Worm (Caenorhabditis elegans): ENCODE measurements around the gene asp-16.

asp-16 gene

DNA sequence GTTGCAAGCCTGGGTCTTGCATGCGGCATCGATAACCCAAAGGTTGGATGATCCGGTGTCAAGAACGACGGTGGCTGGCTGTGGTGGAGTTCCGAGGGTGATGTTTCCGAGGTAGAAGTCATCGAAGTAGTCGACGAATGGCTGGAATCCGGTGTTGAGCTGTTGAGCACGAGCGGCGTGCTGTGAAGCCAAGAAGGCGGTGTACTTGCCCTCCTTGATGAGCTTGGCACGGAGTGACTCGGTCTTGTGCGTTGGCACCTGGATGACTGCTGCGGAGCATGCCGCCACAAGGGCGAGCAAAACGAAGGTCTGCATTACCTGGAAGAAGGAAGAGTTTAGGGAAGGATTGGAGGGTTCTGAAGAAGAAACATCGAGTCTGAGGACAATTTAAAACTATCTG lies 8.0 kb upstream of the asp-16 start, which contains the start of gene asp-1:
asp-1 (minus strand) TSS at position 315 of the 400 bp plus-strand sequence.
- TF ChIP-seq pqm-1 (tag; optimal IDR thresholded peaks at IDR 0.05) (no peak), ceh-24 (tag; optimal IDR thresholded peaks at IDR 0.05) (no peak), hlh-15 (tag; optimal IDR thresholded peaks at IDR 0.05) (no peak), madf-2 (tag; optimal IDR thresholded peaks at IDR 0.05) (no peak), sdc-2 (tag; optimal IDR thresholded peaks at IDR 0.05) (no peak), Y22D7AL.16 (tag; optimal IDR thresholded peaks at IDR 0.05) (no peak), ets-4 (tag; optimal IDR thresholded peaks at IDR 0.05) (no peak), ceh-19 (GFP tag; optimal IDR thresholded peaks at IDR 0.05) (no peak), unc-86 (tag; optimal IDR thresholded peaks at IDR 0.05) (no peak), hlh-8 (tag; optimal IDR thresholded peaks at IDR 0.05) (no peak), pha-2 (tag; optimal IDR thresholded peaks at IDR 0.05) (no peak), pag-3 (tag; optimal IDR thresholded peaks at IDR 0.05; ENCODE audit: borderline replicate concordance) (no peak), tbx-7 (tag; optimal IDR thresholded peaks at IDR 0.05) (no peak), K09A11.1 (tag; optimal IDR thresholded peaks at IDR 0.05; ENCODE audit: insufficient read depth) (no peak), gmeb-2 (tag; optimal IDR thresholded peaks at IDR 0.05) (no peak), elt-4 (tag; optimal IDR thresholded peaks at IDR 0.05) (no peak), elt-2 (tag; optimal IDR thresholded peaks at IDR 0.05) (no peak), fax-1 (tag; optimal IDR thresholded peaks at IDR 0.05) (no peak), ceh-48 (tag; optimal IDR thresholded peaks at IDR 0.05) (no peak), che-1 (tag; optimal IDR thresholded peaks at IDR 0.05) (no peak)

- TF ChIP-seq pax-1 (tag; optimal IDR thresholded peaks at IDR 0.05) (no peak), unc-3 (GFP tag; conservative IDR thresholded peaks at IDR 0.05) (no peak), unc-3 (tag; optimal IDR thresholded peaks at IDR 0.05) (no peak), zip-5 (tag; optimal IDR thresholded peaks at IDR 0.05) (no peak), madf-2 (tag; optimal IDR thresholded peaks at IDR 0.05) (no peak), gmeb-2 (tag; optimal IDR thresholded peaks at IDR 0.05) (no peak), tbx-2 (tag; optimal IDR thresholded peaks at IDR 0.05) (no peak), ceh-34 (tag; optimal IDR thresholded peaks at IDR 0.05) (no peak)
Measured at ce11 chrV:19049140-19050092, 7.0 kb upstream of the asp-16 start.

DNA sequence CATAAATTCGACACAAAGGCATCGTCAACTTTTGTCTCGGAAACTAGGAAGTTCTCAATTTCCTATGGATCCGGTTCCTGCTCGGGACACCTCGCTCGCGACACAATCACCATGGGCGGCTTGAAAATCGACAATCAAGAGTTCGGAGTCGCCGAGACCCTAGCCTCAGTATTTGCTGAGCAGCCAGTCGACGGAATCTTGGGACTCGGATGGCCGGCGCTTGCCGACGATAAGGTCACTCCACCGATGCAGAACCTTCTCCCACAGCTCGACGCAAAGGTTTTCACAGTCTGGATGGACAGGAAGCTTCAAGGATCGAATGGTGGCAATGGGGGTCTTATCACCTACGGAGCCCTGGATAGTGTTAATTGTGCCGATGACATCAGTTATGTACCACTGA lies 5.0 kb upstream of the asp-16 start:
- no peak for TF ChIP-seq nhr-232 (tag; optimal IDR thresholded peaks at IDR 0.05)
- no peak for TF ChIP-seq zip-5 (tag; optimal IDR thresholded peaks at IDR 0.05)
- no peak for TF ChIP-seq pqm-1 (tag; optimal IDR thresholded peaks at IDR 0.05)
- TF ChIP-seq fkh-6 (tag; optimal IDR thresholded peaks at IDR 0.05): no peak
- no peak for TF ChIP-seq pax-1 (tag; optimal IDR thresholded peaks at IDR 0.05)
- no peak for TF ChIP-seq ceh-14 (tag; optimal IDR thresholded peaks at IDR 0.05)

ce11 chrV:19044753-19045152 lies 2.3 kb upstream of the asp-16 start, which contains the start of gene asp-15:
Gene asp-15, minus strand, starts transcription at chrV:19044853.
- no peak for TF ChIP-seq zip-5 (tag; optimal IDR thresholded peaks at IDR 0.05)
- no peak for TF ChIP-seq ceh-30 (tag; optimal IDR thresholded peaks at IDR 0.05)
- no peak for TF ChIP-seq hlh-30 (tag; optimal IDR thresholded peaks at IDR 0.05; ENCODE audit: insufficient read depth)
- TF ChIP-seq ama-1 (optimal IDR thresholded peaks at IDR 0.05): no peak
- no peak for TF ChIP-seq eyg-1 (tag; optimal IDR thresholded peaks at IDR 0.05)
- TF ChIP-seq pax-1 (tag; optimal IDR thresholded peaks at IDR 0.05): no peak
- no peak for TF ChIP-seq fkh-10 (GFP tag; optimal IDR thresholded peaks at IDR 0.05)
- TF ChIP-seq odd-2 (tag; optimal IDR thresholded peaks at IDR 0.05): no peak
- no peak for TF ChIP-seq K02D7.2 (tag; optimal IDR thresholded peaks at IDR 0.05)

Data from whole organism, late embryonic.